Worm (Caenorhabditis elegans) whole organism, young adult: Measurements from ENCODE around the gene C16C8.9.

ENCODE experiments used
- C06A6.2 ChIP-seq: fragments of 200-800 bp; sonication (Bioruptor generic); conservative IDR thresholded peaks from 2 replicates; pipeline ENCODE4 v1.3.6; 2022; ENCODE audit warnings: missing genetic modification characterization, missing compliant biosample characterization
- C17E4.6 ChIP-seq: fragments of 200-800 bp; sonication (Bioruptor generic); IDR thresholded peaks from 2 replicates; pipeline ENCODE4 v1.3.6; 2022; ENCODE audit warnings: missing genetic modification reagents, missing genetic modification characterization, missing compliant biosample characterization
- F10E7.11 ChIP-seq: sonication (generic microtip); optimal IDR thresholded peaks from 2 replicates; lab custom pipeline; 2017; ENCODE audit warnings: mild to moderate bottlenecking, missing genetic modification characterization, moderate library complexity, missing compliant biosample characterization
- F23B12.7 ChIP-seq: sonication (generic microtip); optimal IDR thresholded peaks from 2 replicates; lab custom pipeline; 2017; ENCODE audit warnings: missing genetic modification characterization, mild to moderate bottlenecking, missing compliant biosample characterization, antibody characterized with exemption, moderate library complexity; ENCODE audit not compliant: insufficient read depth
- F37B4.10 ChIP-seq: fragments of 200-800 bp; sonication (Bioruptor generic); IDR thresholded peaks from 2 replicates; pipeline ENCODE4 v1.3.6; 2022; ENCODE audit warnings: missing genetic modification characterization, missing compliant biosample characterization
- F52B5.7 ChIP-seq: sonication (generic microtip); optimal IDR thresholded peaks from 2 replicates; lab custom pipeline; 2016; ENCODE audit warnings: mild to moderate bottlenecking, missing genetic modification characterization, missing compliant biosample characterization
- T07F8.4 ChIP-seq: sonication (generic microtip); optimal IDR thresholded peaks from 2 replicates; lab custom pipeline; 2016; ENCODE audit warnings: mild to moderate bottlenecking, missing genetic modification characterization, moderate library complexity, missing compliant biosample characterization
- Y56A3A.18 ChIP-seq: fragments of 200-800 bp; sonication (Bioruptor generic); IDR thresholded peaks from 2 replicates; pipeline ENCODE4 v1.3.6; 2022; ENCODE audit warnings: missing genetic modification reagents, missing genetic modification characterization, missing compliant biosample characterization
- Y95B8A.8 ChIP-seq: fragments of 200-800 bp; sonication (Bioruptor generic); IDR thresholded peaks from 2 replicates; pipeline ENCODE4 v1.3.6; 2022; ENCODE audit warnings: missing genetic modification reagents, missing genetic modification characterization, missing compliant biosample characterization
- ZK185.1 ChIP-seq: sonication (generic microtip); optimal IDR thresholded peaks from 2 replicates; lab custom pipeline; 2016; ENCODE audit warnings: mild to moderate bottlenecking, missing genetic modification characterization, missing compliant biosample characterization; ENCODE audit not compliant: poor library complexity, severe bottlenecking
- attf-6 ChIP-seq: fragments of 200-800 bp; sonication (Bioruptor generic); IDR thresholded peaks from 2 replicates; pipeline ENCODE4 v1.3.6; 2022; ENCODE audit warnings: missing genetic modification reagents, missing genetic modification characterization, missing compliant biosample characterization
- bed-2 ChIP-seq: fragments of 200-800 bp; sonication (Bioruptor generic); IDR thresholded peaks from 2 replicates; pipeline ENCODE4 v1.3.6; 2022; ENCODE audit warnings: missing genetic modification reagents, missing genetic modification characterization, missing compliant biosample characterization
- cebp-2 ChIP-seq: fragments of 200-800 bp; sonication (Bioruptor generic); IDR thresholded peaks from 2 replicates; pipeline ENCODE4 v1.3.6; 2022; ENCODE audit warnings: missing genetic modification characterization, missing compliant biosample characterization
- ceh-100 ChIP-seq: fragments of 200-800 bp; sonication (Bioruptor generic); IDR thresholded peaks from 2 replicates; pipeline ENCODE4 v1.3.6; 2022; ENCODE audit warnings: missing genetic modification reagents, missing genetic modification characterization, missing compliant biosample characterization
- ceh-40 ChIP-seq: fragments of 200-800 bp; sonication (Bioruptor generic); IDR thresholded peaks from 2 replicates; pipeline ENCODE4 v1.3.6; 2022; ENCODE audit warnings: missing genetic modification characterization, missing compliant biosample characterization
- ceh-79 ChIP-seq: sonication (generic microtip); optimal IDR thresholded peaks from 2 replicates; lab custom pipeline; 2017; ENCODE audit warnings: mild to moderate bottlenecking, missing genetic modification characterization, missing compliant biosample characterization
- die-1 ChIP-seq: sonication (generic microtip); optimal IDR thresholded peaks from 2 replicates; lab custom pipeline; 2016; ENCODE audit warnings: missing genotype, mild to moderate bottlenecking, missing genetic modification characterization, missing compliant biosample characterization
- dpl-1 ChIP-seq: fragments of 150-350 bp; optimal IDR thresholded peaks from 2 replicates; lab custom pipeline; 2014; ENCODE audit warnings: missing biosample characterization, missing genetic modification reagents, missing genetic modification characterization
- egl-18 ChIP-seq: fragments of 200-800 bp; sonication (Bioruptor generic); IDR thresholded peaks from 2 replicates; pipeline ENCODE4 v1.3.6; 2022; ENCODE audit warnings: missing genetic modification reagents, missing genetic modification characterization, missing compliant biosample characterization
- ekl-4 ChIP-seq: fragments of 200-800 bp; sonication (Bioruptor generic); IDR thresholded peaks from 2 replicates; pipeline ENCODE4 v1.3.6; 2022; ENCODE audit warnings: missing genetic modification reagents, missing genetic modification characterization, missing compliant biosample characterization
- gei-17 ChIP-seq: fragments of 200-800 bp; sonication (Bioruptor generic); optimal IDR thresholded peaks from 2 replicates; lab custom pipeline; 2018; ENCODE audit warnings: mild to moderate bottlenecking, missing genetic modification characterization, missing compliant biosample characterization
- hrde-1 ChIP-seq: sonication (generic microtip); optimal IDR thresholded peaks from 2 replicates; lab custom pipeline; 2016; ENCODE audit warnings: missing genetic modification characterization, mild to moderate bottlenecking, missing compliant biosample characterization, moderate library complexity, missing genotype, missing genetic modification reagents, borderline replicate concordance
- hsf-1 ChIP-seq: fragments of 200-800 bp; sonication (Bioruptor generic); IDR thresholded peaks from 2 replicates; pipeline ENCODE4 v1.3.6; 2022; ENCODE audit warnings: missing genetic modification reagents, missing genetic modification characterization, missing compliant biosample characterization
- let-607 ChIP-seq, 2 experiments: fragments of 200-800 bp in 1 of 2; sonication (Bioruptor generic) in 1 of 2; sonication (generic microtip) in 1 of 2; optimal IDR thresholded peaks; 2 replicates each; lab custom pipeline; 2016 to 2018; ENCODE audit warnings: mild to moderate bottlenecking in 2 of 2, missing compliant biosample characterization in 2 of 2, missing genetic modification characterization in 2 of 2, moderate library complexity in 2 of 2, missing genotype in 1 of 2
- lin-40 ChIP-seq: sonication (generic microtip); optimal IDR thresholded peaks from 2 replicates; lab custom pipeline; 2016; ENCODE audit warnings: missing genetic modification characterization, mild to moderate bottlenecking, missing compliant biosample characterization, missing genotype, missing genetic modification reagents
- lin-54 ChIP-seq: fragments of 200-800 bp; sonication (Bioruptor generic); optimal IDR thresholded peaks from 2 replicates; lab custom pipeline; 2018; ENCODE audit warnings: mild to moderate bottlenecking, missing genetic modification characterization, missing compliant biosample characterization
- lsy-27 ChIP-seq: sonication (generic microtip); optimal IDR thresholded peaks from 2 replicates; lab custom pipeline; 2017; ENCODE audit warnings: missing genetic modification characterization, mild to moderate bottlenecking, missing compliant biosample characterization, antibody characterized with exemption, missing genotype, borderline replicate concordance; ENCODE audit not compliant: insufficient read depth
- madf-8 ChIP-seq: fragments of 200-800 bp; sonication (Bioruptor generic); conservative IDR thresholded peaks from 2 replicates; pipeline ENCODE4 v1.3.6; 2022; ENCODE audit warnings: missing genetic modification reagents, missing genetic modification characterization, missing compliant biosample characterization
- nfya-1 ChIP-seq: sonication (generic microtip); optimal IDR thresholded peaks from 2 replicates; lab custom pipeline; 2017; ENCODE audit warnings: antibody characterized with exemption, missing compliant biosample characterization, missing genetic modification characterization, borderline replicate concordance; ENCODE audit not compliant: insufficient read depth
- nhr-120 ChIP-seq: fragments of 200-800 bp; sonication (Bioruptor generic); IDR thresholded peaks from 2 replicates; pipeline ENCODE4 v1.3.6; 2022; ENCODE audit warnings: missing genetic modification characterization, missing compliant biosample characterization
- nhr-27 ChIP-seq: fragments of 200-800 bp; sonication (Bioruptor generic); optimal IDR thresholded peaks from 2 replicates; lab custom pipeline; 2018; ENCODE audit warnings: mild to moderate bottlenecking, missing genetic modification characterization, moderate library complexity, missing compliant biosample characterization
- nhr-80 ChIP-seq: sonication (generic microtip); optimal IDR thresholded peaks from 2 replicates; lab custom pipeline; 2016; ENCODE audit warnings: missing genetic modification characterization, missing compliant biosample characterization
- pbrm-1 ChIP-seq: fragments of 200-800 bp; sonication (Bioruptor generic); IDR thresholded peaks from 2 replicates; pipeline ENCODE4 v1.3.6; 2022; ENCODE audit warnings: missing genetic modification reagents, missing genetic modification characterization, missing compliant biosample characterization
- rec-8 ChIP-seq, 2 experiments: sonication (generic microtip); optimal IDR thresholded peaks; 2 replicates each; lab custom pipeline; 2016; ENCODE audit warnings: mild to moderate bottlenecking in 2 of 2, missing genetic modification characterization in 2 of 2, missing genetic modification reagents in 2 of 2, missing genotype in 2 of 2, missing biosample characterization in 1 of 2, missing compliant biosample characterization in 1 of 2, moderate library complexity in 1 of 2
- sdz-38 ChIP-seq: sonication (generic microtip); optimal IDR thresholded peaks from 2 replicates; lab custom pipeline; 2016; ENCODE audit warnings: missing genotype, missing genetic modification characterization, missing compliant biosample characterization
- snpc-1.1 ChIP-seq: sonication (generic microtip); optimal IDR thresholded peaks from 2 replicates; lab custom pipeline; 2017; ENCODE audit warnings: missing genetic modification characterization, mild to moderate bottlenecking, missing compliant biosample characterization, antibody characterized with exemption, moderate library complexity, missing genotype, missing genetic modification reagents; ENCODE audit not compliant: insufficient read depth
- snpc-1.3 ChIP-seq: sonication (generic microtip); optimal IDR thresholded peaks from 2 replicates; lab custom pipeline; 2017; ENCODE audit warnings: missing genetic modification characterization, mild to moderate bottlenecking, missing compliant biosample characterization, antibody characterized with exemption, moderate library complexity, missing genotype, missing genetic modification reagents; ENCODE audit not compliant: insufficient read depth
- snpc-4 ChIP-seq, 5 experiments: fragments of 150-350 bp in 1 of 5; sonication (generic microtip) in 4 of 5; optimal IDR thresholded peaks; 2 replicates each; lab custom pipeline; 2014 to 2018; ENCODE audit warnings: missing genetic modification characterization in 5 of 5, missing biosample characterization in 3 of 5, antibody characterized with exemption in 2 of 5, mild to moderate bottlenecking in 2 of 5, missing compliant biosample characterization in 2 of 5, missing genotype in 2 of 5, moderate library complexity in 2 of 5, missing genetic modification reagents in 1 of 5
- somi-1 ChIP-seq: fragments of 200-800 bp; sonication (Bioruptor generic); optimal IDR thresholded peaks from 2 replicates; lab custom pipeline; 2018; ENCODE audit warnings: mild to moderate bottlenecking, missing genetic modification characterization, missing compliant biosample characterization
- tbp1 ChIP-seq: fragments of 200-800 bp; sonication (Bioruptor generic); optimal IDR thresholded peaks from 2 replicates; lab custom pipeline; 2018; ENCODE audit warnings: mild to moderate bottlenecking, missing genetic modification characterization, missing compliant biosample characterization
- tbx-9 ChIP-seq: sonication (generic microtip); optimal IDR thresholded peaks from 2 replicates; lab custom pipeline; 2016; ENCODE audit warnings: borderline replicate concordance, missing genetic modification characterization, inconsistent platforms, missing compliant biosample characterization
- unc-130 ChIP-seq: sonication (generic microtip); optimal IDR thresholded peaks from 2 replicates; lab custom pipeline; 2016; ENCODE audit warnings: missing genetic modification reagents, missing genetic modification characterization, missing compliant biosample characterization
- zim-3 ChIP-seq: sonication (generic microtip); optimal IDR thresholded peaks from 2 replicates; lab custom pipeline; 2017; ENCODE audit warnings: mild to moderate bottlenecking, missing genetic modification characterization, moderate library complexity, missing compliant biosample characterization
- ztf-18 ChIP-seq: sonication (generic microtip); optimal IDR thresholded peaks from 2 replicates; lab custom pipeline; 2016; ENCODE audit warnings: missing genotype, mild to moderate bottlenecking, missing genetic modification characterization, missing compliant biosample characterization

The C16C8.9 gene

DNA sequence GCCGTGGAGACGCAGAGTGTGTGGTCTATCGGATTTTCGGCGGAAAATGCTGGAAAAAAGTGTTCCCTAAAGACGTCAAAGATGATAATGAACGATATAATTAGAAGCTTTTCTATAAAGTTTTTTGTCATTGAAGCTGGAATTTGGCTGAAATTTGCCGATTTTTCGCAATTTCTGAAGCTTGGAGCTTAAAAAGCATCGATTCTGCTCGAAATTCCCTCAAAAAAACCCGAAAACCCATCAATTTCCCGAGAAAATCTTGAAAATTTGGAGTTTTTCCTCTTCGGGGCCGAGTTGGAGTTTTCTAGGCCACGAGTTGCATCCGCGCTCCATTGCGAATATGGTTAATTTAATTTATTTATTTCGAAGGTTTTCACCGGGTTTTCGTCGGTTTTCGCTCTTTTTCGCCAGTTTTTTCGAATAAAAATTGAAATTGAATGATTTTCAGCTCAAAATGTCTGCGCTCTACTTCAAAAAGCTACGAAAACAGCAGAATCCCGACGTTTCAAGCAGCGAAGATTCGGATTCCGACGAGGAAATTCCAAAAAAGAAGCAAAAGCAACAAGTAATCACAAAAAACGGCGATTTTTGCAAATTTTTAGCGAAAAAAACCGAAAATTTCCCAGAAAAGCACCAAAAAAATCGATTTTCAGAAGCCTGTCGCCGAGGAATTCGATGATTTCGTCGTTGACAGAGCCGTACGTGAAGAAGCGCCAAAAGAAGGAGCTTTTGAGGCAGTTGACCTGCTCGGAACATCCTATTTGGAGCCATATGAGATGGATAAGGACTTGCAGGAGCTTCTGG, 39.7 kb upstream of the C16C8.9 start, which contains the start of the genes col-71 and Y49F6B.2 (continued):
- TF ChIP-seq egl-18 (GFP tag; lab: Robert Waterston, UW) (no peak), lsy-27 (no peak), hrde-1 (tag; lab: Kevin White, UChicago) (no peak), gei-17 (GFP tag; lab: Kevin White, UChicago) (no peak), die-1 (no peak), lin-40 (tag; lab: Kevin White, UChicago) (peak; percentile 48), nfya-1 (no peak), ceh-79 (no peak), madf-8 (GFP tag; lab: Robert Waterston, UW) (peak; percentile 28; the same call in 1 of the 2 replicates), pbrm-1 (GFP tag; lab: Robert Waterston, UW) (peak; percentile 58; the same call in 1 of the 2 replicates), lin-54 (GFP tag; lab: Kevin White, UChicago) (peak; percentile 62), hsf-1 (GFP tag; lab: Robert Waterston, UW) (no peak), tbx-9 (no peak), ZK185.1 (tag; lab: Kevin White, UChicago) (no peak), snpc-1.3 (tag; lab: Kevin White, UChicago) (no peak), nhr-80 (tag; lab: Kevin White, UChicago) (peak; percentile 21), Y56A3A.18 (no peak), ekl-4 (GFP tag; lab: Robert Waterston, UW) (0 out of 2 replicates have a peak, but pooled peaks have one; percentile 55), unc-130 (GFP tag; lab: Kevin White, UChicago) (peak; percentile 20), attf-6 (GFP tag; lab: Robert Waterston, UW) (no peak), C06A6.2 (GFP tag; lab: Robert Waterston, UW) (no peak), ztf-18 (tag; lab: Kevin White, UChicago) (no peak), F10E7.11 (tag; lab: Kevin White, UChicago) (no peak), rec-8 (tag; optimal IDR thresholded peaks at IDR 0.05; lab: Kevin White, UChicago) (peak; percentile 37 to 49), nhr-27 (no peak), snpc-4 (GFP tag; optimal IDR thresholded peaks at IDR 0.05; lab: Kevin White, UChicago) (no peak), snpc-4 (tag; optimal IDR thresholded peaks at IDR 0.05; lab: Kevin White, UChicago) (peak in 2 of 4 experiments; percentile 19 to 34), Y95B8A.8 (GFP tag; lab: Robert Waterston, UW) (no peak), snpc-1.1 (tag; lab: Kevin White, UChicago) (no peak), bed-2 (GFP tag; lab: Robert Waterston, UW) (peak; percentile 59; the same call in 1 of the 2 replicates), F52B5.7 (no peak), dpl-1 (GFP tag; lab: Kevin White, UChicago) (no peak), somi-1 (GFP tag; lab: Kevin White, UChicago) (no peak), cebp-2 (GFP tag; lab: Robert Waterston, UW) (no peak), F37B4.10 (GFP tag; lab: Robert Waterston, UW) (no peak), T07F8.4 (tag; lab: Kevin White, UChicago) (no peak), tbp1 (peak; percentile 49), C17E4.6 (GFP tag; lab: Robert Waterston, UW) (no peak), zim-3 (tag; lab: Kevin White, UChicago) (no peak), let-607 (tag; optimal IDR thresholded peaks at IDR 0.05; lab: Kevin White, UChicago) (peak in 1 of 2 experiments; percentile 52), ceh-40 (no peak), F23B12.7 (tag; lab: Kevin White, UChicago) (no peak), ceh-100 (GFP tag; lab: Robert Waterston, UW) (peak; percentile 39), sdz-38 (tag; lab: Kevin White, UChicago) (no peak), nhr-120 (no peak)
